Fruit fly (Drosophila melanogaster) whole organism, prepupa: ENCODE measurements around the gene mthl12.

Source experiments
- Blimp-1 ChIP-seq: fragments of 200-800 bp; sonication (Bioruptor generic); optimal IDR thresholded peaks from 3 replicates; lab custom pipeline; 2017; ENCODE audit warnings: missing biosample characterization, missing genetic modification characterization, mild to moderate bottlenecking, moderate library complexity, missing genetic modification reagents
- CG11294 ChIP-seq: fragments of 200-800 bp; sonication (Bioruptor generic); IDR thresholded peaks from 2 replicates; pipeline ENCODE4 v1.3.6; 2022; ENCODE audit warnings: missing biosample characterization, missing genetic modification characterization
- CG11902 ChIP-seq: fragments of 200-800 bp; sonication (Bioruptor generic); optimal IDR thresholded peaks from 3 replicates; lab custom pipeline; 2016; ENCODE audit warnings: missing biosample characterization, missing genetic modification characterization
- CG15336 ChIP-seq: fragments of 200-800 bp; sonication (Bioruptor generic); IDR thresholded peaks from 2 replicates; pipeline ENCODE4 v1.3.6; 2022; ENCODE audit warnings: missing biosample characterization, missing genetic modification characterization
- CG1621 ChIP-seq: fragments of 200-800 bp; sonication (Bioruptor generic); optimal IDR thresholded peaks from 3 replicates; lab custom pipeline; 2018; ENCODE audit warnings: missing biosample characterization, mild to moderate bottlenecking, missing genetic modification characterization
- CG16779 ChIP-seq: fragments of 200-800 bp; sonication (Bioruptor generic); optimal IDR thresholded peaks from 3 replicates; lab custom pipeline; 2017; ENCODE audit warnings: missing biosample characterization, mild to moderate bottlenecking, missing genetic modification characterization
- CG3032 ChIP-seq: fragments of 200-800 bp; optimal IDR thresholded peaks from 2 replicates; lab custom pipeline; 2019; ENCODE audit warnings: missing biosample characterization, mild to moderate bottlenecking, missing genetic modification characterization, moderate library complexity
- CG31627 ChIP-seq: fragments of 200-800 bp; sonication (Bioruptor generic); optimal IDR thresholded peaks from 3 replicates; lab custom pipeline; 2016; ENCODE audit warnings: missing biosample characterization, missing genetic modification characterization
- CG32006 ChIP-seq: fragments of 200-800 bp; sonication (Bioruptor generic); optimal IDR thresholded peaks from 3 replicates; lab custom pipeline; 2017; ENCODE audit warnings: missing biosample characterization, mild to moderate bottlenecking, missing genetic modification characterization
- CG3919 ChIP-seq: fragments of 200-800 bp; sonication (Bioruptor generic); optimal IDR thresholded peaks from 3 replicates; lab custom pipeline; 2016; ENCODE audit warnings: missing biosample characterization, missing genetic modification characterization
- CG4318 ChIP-seq: fragments of 200-800 bp; sonication (Bioruptor generic); optimal IDR thresholded peaks from 3 replicates; lab custom pipeline; 2017; ENCODE audit warnings: missing biosample characterization, mild to moderate bottlenecking, missing genetic modification characterization
- CG6163 ChIP-seq: fragments of 200-800 bp; sonication (Bioruptor generic); IDR thresholded peaks from 3 replicates; pipeline ENCODE4 v1.3.6; 2022; ENCODE audit warnings: missing biosample characterization, missing genetic modification characterization
- CG6276 ChIP-seq: fragments of 200-800 bp; sonication (Bioruptor generic); optimal IDR thresholded peaks from 2 replicates; lab custom pipeline; 2017; ENCODE audit warnings: missing biosample characterization, mild to moderate bottlenecking, missing genetic modification characterization
- CG6792 ChIP-seq: fragments of 200-800 bp; sonication (Bioruptor generic); optimal IDR thresholded peaks from 3 replicates; lab custom pipeline; 2016; ENCODE audit warnings: missing biosample characterization, missing genetic modification characterization
- CG6808 ChIP-seq: fragments of 200-800 bp; sonication (Bioruptor generic); optimal IDR thresholded peaks from 3 replicates; lab custom pipeline; 2017; ENCODE audit warnings: missing biosample characterization, missing genetic modification characterization, mild to moderate bottlenecking, moderate library complexity, missing genetic modification reagents
- CG6854 ChIP-seq: fragments of 200-800 bp; sonication (Bioruptor generic); optimal IDR thresholded peaks from 2 replicates; lab custom pipeline; 2017; ENCODE audit warnings: missing biosample characterization, mild to moderate bottlenecking, missing genetic modification characterization
- CG8319 ChIP-seq: fragments of 200-800 bp; sonication (Bioruptor generic); optimal IDR thresholded peaks from 3 replicates; lab custom pipeline; 2016; ENCODE audit warnings: missing biosample characterization, missing genetic modification characterization
- CG9139 ChIP-seq: fragments of 200-800 bp; sonication (Bioruptor generic); optimal IDR thresholded peaks from 3 replicates; lab custom pipeline; 2017; ENCODE audit warnings: missing biosample characterization, mild to moderate bottlenecking, missing genetic modification characterization
- Eip75B ChIP-seq: fragments of 200-800 bp; sonication (Bioruptor generic); optimal IDR thresholded peaks from 3 replicates; lab custom pipeline; 2016; ENCODE audit warnings: missing biosample characterization, missing genetic modification characterization
- Eip78C ChIP-seq: fragments of 200-800 bp; sonication (Bioruptor generic); peaks from one replicate; lab custom pipeline; 2016; ENCODE audit warnings: missing biosample characterization, missing genetic modification characterization
- Eip93F ChIP-seq: fragments of 200-800 bp; sonication (Bioruptor generic); optimal IDR thresholded peaks from 2 replicates; lab custom pipeline; 2016; ENCODE audit warnings: missing biosample characterization, mild to moderate bottlenecking, missing genetic modification characterization
- Gug ChIP-seq: fragments of 200-800 bp; sonication (Bioruptor generic); IDR thresholded peaks from 2 replicates; pipeline ENCODE4 v1.3.6; 2022; ENCODE audit warnings: missing biosample characterization, missing genetic modification characterization
- Hr38 ChIP-seq: sonication (Bioruptor generic); optimal IDR thresholded peaks from 2 replicates; lab custom pipeline; 2016; ENCODE audit warnings: missing biosample characterization, missing genetic modification characterization
- Hr4 ChIP-seq: fragments of 200-800 bp; sonication (Bioruptor generic); optimal IDR thresholded peaks from 3 replicates; lab custom pipeline; 2016; ENCODE audit warnings: missing biosample characterization, missing genetic modification characterization
- Lpt ChIP-seq: fragments of 200-800 bp; sonication (Bioruptor generic); optimal IDR thresholded peaks from 3 replicates; lab custom pipeline; 2016; ENCODE audit warnings: missing biosample characterization, missing genetic modification characterization
- OdsH ChIP-seq: fragments of 200-800 bp; sonication (Bioruptor generic); optimal IDR thresholded peaks from 3 replicates; lab custom pipeline; 2016; ENCODE audit warnings: missing biosample characterization, missing genetic modification characterization
- Sox102F ChIP-seq: fragments of 200-800 bp; sonication (Bioruptor generic); optimal IDR thresholded peaks from 2 replicates; lab custom pipeline; 2016; ENCODE audit warnings: missing biosample characterization, mild to moderate bottlenecking, missing genetic modification characterization
- Sox15 ChIP-seq: fragments of 200-800 bp; sonication (Bioruptor generic); optimal IDR thresholded peaks from 3 replicates; lab custom pipeline; 2016; ENCODE audit warnings: missing biosample characterization, missing genetic modification characterization
- acj6 ChIP-seq: fragments of 200-800 bp; sonication (Bioruptor generic); optimal IDR thresholded peaks from 3 replicates; lab custom pipeline; 2016; ENCODE audit warnings: missing biosample characterization, missing genetic modification characterization
- cyc ChIP-seq: fragments of 200-800 bp; sonication (Bioruptor generic); optimal IDR thresholded peaks from 3 replicates; lab custom pipeline; 2016; ENCODE audit warnings: missing biosample characterization, missing genetic modification characterization
- dac ChIP-seq: fragments of 200-800 bp; sonication (Bioruptor generic); optimal IDR thresholded peaks from 2 replicates; lab custom pipeline; 2017; ENCODE audit warnings: missing biosample characterization, mild to moderate bottlenecking, missing genetic modification characterization
- dsx ChIP-seq: fragments of 200-800 bp; optimal IDR thresholded peaks from 3 replicates; lab custom pipeline; 2019; ENCODE audit warnings: missing biosample characterization, mild to moderate bottlenecking, missing genetic modification characterization, moderate library complexity; ENCODE audit not compliant: poor library complexity, severe bottlenecking
- eg ChIP-seq: fragments of 200-800 bp; sonication (Bioruptor generic); IDR thresholded peaks from 3 replicates; pipeline ENCODE4 v1.3.6; 2022; ENCODE audit warnings: missing biosample characterization, missing genetic modification characterization
- esn ChIP-seq: fragments of 200-800 bp; sonication (Bioruptor generic); optimal IDR thresholded peaks from 2 replicates; lab custom pipeline; 2016; ENCODE audit warnings: missing biosample characterization, mild to moderate bottlenecking, missing genetic modification characterization, moderate library complexity
- fd59A ChIP-seq: fragments of 200-800 bp; sonication (Bioruptor generic); optimal IDR thresholded peaks from 2 replicates; lab custom pipeline; 2017; ENCODE audit warnings: missing biosample characterization, mild to moderate bottlenecking, missing genetic modification characterization, missing genetic modification reagents
- fkh ChIP-seq: fragments of 200-800 bp; sonication (Bioruptor generic); optimal IDR thresholded peaks from 3 replicates; lab custom pipeline; 2017; ENCODE audit warnings: missing biosample characterization, mild to moderate bottlenecking, missing genetic modification characterization, moderate library complexity
- lz ChIP-seq: fragments of 200-800 bp; sonication (Bioruptor generic); optimal IDR thresholded peaks from 3 replicates; lab custom pipeline; 2016; ENCODE audit warnings: missing biosample characterization, missing genetic modification characterization
- net ChIP-seq: fragments of 200-800 bp; sonication (Bioruptor generic); optimal IDR thresholded peaks from 3 replicates; lab custom pipeline; 2016; ENCODE audit warnings: missing biosample characterization, missing genetic modification characterization
- salr ChIP-seq, 2 experiments: fragments of 200-800 bp; sonication (Bioruptor generic); optimal IDR thresholded peaks; 3 replicates each; lab custom pipeline; 2016 to 2018; ENCODE audit warnings: missing biosample characterization in 2 of 2, missing genetic modification characterization in 2 of 2, mild to moderate bottlenecking in 1 of 2
- spab ChIP-seq: fragments of 200-800 bp; sonication (Bioruptor generic); optimal IDR thresholded peaks from 2 replicates; lab custom pipeline; 2017; ENCODE audit warnings: missing biosample characterization, mild to moderate bottlenecking, missing genetic modification characterization, missing genetic modification reagents
- ss ChIP-seq, 2 experiments: fragments of 200-800 bp; sonication (Bioruptor generic); optimal IDR thresholded peaks; 2 replicates in 1 of 2; 3 replicates in 1 of 2; lab custom pipeline; 2017 to 2018; ENCODE audit warnings: mild to moderate bottlenecking in 2 of 2, missing biosample characterization in 2 of 2, missing genetic modification characterization in 2 of 2, moderate library complexity in 1 of 2
- svp ChIP-seq: fragments of 200-800 bp; sonication (Bioruptor generic); peaks from one replicate; lab custom pipeline; 2016; ENCODE audit warnings: missing biosample characterization, missing genetic modification characterization
- topi ChIP-seq: fragments of 200-800 bp; sonication (Bioruptor generic); optimal IDR thresholded peaks from 3 replicates; lab custom pipeline; 2016; ENCODE audit warnings: missing biosample characterization, missing genetic modification characterization
- vri ChIP-seq: fragments of 200-800 bp; sonication (Bioruptor generic); optimal IDR thresholded peaks from 3 replicates; lab custom pipeline; 2016; ENCODE audit warnings: missing biosample characterization, mild to moderate bottlenecking, missing genetic modification characterization

The mthl12 gene

dm6 chr3R:13363347-13363994, 10.0 kb downstream of the mthl12 start:
- TF ChIP-seq CG6276 (GFP tag; lab: Kevin White, UChicago) (no peak), CG6792 (no peak), fd59A (GFP tag; lab: Kevin White, UChicago) (no peak), CG16779 (tag; lab: Kevin White, UChicago) (no peak), lz (GFP tag; lab: Kevin White, UChicago) (no peak), Gug (no peak), Hr4 (GFP tag; lab: Kevin White, UChicago) (no peak), CG6163 (GFP tag; lab: Robert Waterston, UW) (no peak), Lpt (GFP tag; lab: Kevin White, UChicago) (no peak), CG6854 (GFP tag; lab: Kevin White, UChicago) (no peak), OdsH (GFP tag; lab: Kevin White, UChicago) (no peak), CG9139 (GFP tag; lab: Kevin White, UChicago) (no peak), acj6 (GFP tag; lab: Kevin White, UChicago) (no peak), Hr38 (GFP tag; lab: Kevin White, UChicago) (no peak), topi (GFP tag; lab: Kevin White, UChicago) (no peak), esn (GFP tag; lab: Kevin White, UChicago) (no peak), CG31627 (GFP tag; lab: Kevin White, UChicago) (no peak), CG32006 (GFP tag; lab: Kevin White, UChicago) (no peak)

dm6 chr3R:13364175-13365174, 11.0 kb downstream of the mthl12 start, which contains the start of gene Dic1:
Gene Dic1 (plus strand): TSS chr3R:13364938.
- peak; percentile 96 for TF ChIP-seq CG31627 (GFP tag; lab: Kevin White, UChicago)
- TF ChIP-seq CG3919 (GFP tag; lab: Kevin White, UChicago) = peak; percentile 98
- TF ChIP-seq CG3032 = peak; percentile 94
- peak; percentile 97 for TF ChIP-seq spab (GFP tag; lab: Kevin White, UChicago)
- TF ChIP-seq Gug = peak; percentile 87
- TF ChIP-seq dac (GFP tag; lab: Kevin White, UChicago) = peak; percentile 95
- TF ChIP-seq Eip78C (GFP tag; lab: Kevin White, UChicago) = peak; percentile 100
- peak; percentile 96 for TF ChIP-seq CG6854 (GFP tag; lab: Kevin White, UChicago)
- peak; percentile 93 for TF ChIP-seq CG16779 (tag; lab: Kevin White, UChicago)
- peak; percentile 66 for TF ChIP-seq fkh (GFP tag; lab: Kevin White, UChicago)
- peak; percentile 97 for TF ChIP-seq CG8319 (GFP tag; lab: Kevin White, UChicago)
- peak; percentile 83 to 93 for TF ChIP-seq ss (GFP tag; optimal IDR thresholded peaks at IDR 0.05; lab: Kevin White, UChicago)
- peak; percentile 95 for TF ChIP-seq CG6808 (GFP tag; lab: Kevin White, UChicago)
- peak; percentile 85; the same call in 1 of the 2 replicates for TF ChIP-seq CG11294 (GFP tag; lab: Robert Waterston, UW)
- TF ChIP-seq vri (GFP tag; lab: Kevin White, UChicago) = peak; percentile 87
- TF ChIP-seq Lpt (GFP tag; lab: Kevin White, UChicago) = peak; percentile 98
- peak; percentile 92 for TF ChIP-seq CG6163 (GFP tag; lab: Robert Waterston, UW)
- peak; percentile 85 for TF ChIP-seq dsx (GFP tag; lab: Kevin White, UChicago)
- peak; percentile 98 for TF ChIP-seq Hr4 (GFP tag; lab: Kevin White, UChicago)
- peak; percentile 78 to 98 for TF ChIP-seq salr (GFP tag; optimal IDR thresholded peaks at IDR 0.05; lab: Kevin White, UChicago)
- TF ChIP-seq cyc (GFP tag; lab: Kevin White, UChicago) = peak; percentile 96
- peak; percentile 97 for TF ChIP-seq Sox102F
- peak; percentile 96 for TF ChIP-seq Sox15
- TF ChIP-seq Hr38 (GFP tag; lab: Kevin White, UChicago) = peak; percentile 26
- peak; percentile 96 for TF ChIP-seq CG15336 (GFP tag; lab: Robert Waterston, UW)
- peak; percentile 79 for TF ChIP-seq CG1621 (tag; lab: Kevin White, UChicago)
- TF ChIP-seq Eip93F (GFP tag; lab: Kevin White, UChicago) = peak; percentile 89
- peak; percentile 97 for TF ChIP-seq Eip75B
- peak; percentile 98 for TF ChIP-seq CG4318 (GFP tag; lab: Kevin White, UChicago)
- TF ChIP-seq OdsH (GFP tag; lab: Kevin White, UChicago) = peak; percentile 98
- peak; percentile 95 for TF ChIP-seq CG11902
- peak; percentile 100 for TF ChIP-seq svp (GFP tag; lab: Kevin White, UChicago)
- TF ChIP-seq Blimp-1 (GFP tag; lab: Kevin White, UChicago) = peak; percentile 94
- TF ChIP-seq esn (GFP tag; lab: Kevin White, UChicago) = peak; percentile 99
- TF ChIP-seq net (GFP tag; lab: Kevin White, UChicago) = peak; percentile 97
- peak; percentile 99 for TF ChIP-seq CG32006 (GFP tag; lab: Kevin White, UChicago)
- TF ChIP-seq eg = peak; percentile 93
